Worm (Caenorhabditis elegans) whole organism, mixed stage, embryonic: ENCODE measurements around the gene C13A10.2.
A peak's percentile ranks its signal among the peaks of the same experiment; 100 is the strongest.

Source experiments
- M03D4.4 ChIP-seq: sonication (generic microtip); optimal IDR thresholded peaks from 2 replicates; lab custom pipeline; 2017; ENCODE audit warnings: mild to moderate bottlenecking, missing genetic modification characterization, missing compliant biosample characterization
- bed-3 ChIP-seq: fragments of 200-800 bp; sonication (Bioruptor generic); optimal IDR thresholded peaks from 3 replicates; lab custom pipeline; 2018; ENCODE audit warnings: mild to moderate bottlenecking, missing genetic modification characterization, moderate library complexity, missing compliant biosample characterization
- blmp-1 ChIP-seq: fragments of 150-350 bp; optimal IDR thresholded peaks from 2 replicates; lab custom pipeline; 2014; ENCODE audit warnings: missing biosample characterization, missing genetic modification characterization
- ceh-39 ChIP-seq: fragments of 150-350 bp; optimal IDR thresholded peaks from 2 replicates; lab custom pipeline; 2014; ENCODE audit warnings: missing biosample characterization, missing genetic modification characterization
- ceh-83 ChIP-seq: fragments of 200-800 bp; sonication (Bioruptor generic); optimal IDR thresholded peaks from 2 replicates; lab custom pipeline; 2018; ENCODE audit warnings: mild to moderate bottlenecking, missing genetic modification characterization, missing compliant biosample characterization
- ces-1 ChIP-seq: fragments of 150-350 bp; optimal IDR thresholded peaks from 2 replicates; lab custom pipeline; 2014; ENCODE audit warnings: missing biosample characterization, missing genetic modification reagents, missing genetic modification characterization
- cnd-1 ChIP-seq: fragments of 200-800 bp; sonication (Bioruptor generic); optimal IDR thresholded peaks from 2 replicates; lab custom pipeline; 2018; ENCODE audit warnings: mild to moderate bottlenecking, missing genetic modification characterization, missing compliant biosample characterization
- drap-1 ChIP-seq: fragments of 200-800 bp; sonication (Bioruptor generic); optimal IDR thresholded peaks from 3 replicates; lab custom pipeline; 2018; ENCODE audit warnings: mild to moderate bottlenecking, missing genetic modification characterization, missing compliant biosample characterization
- elt-1 ChIP-seq: sonication (generic microtip); optimal IDR thresholded peaks from 2 replicates; lab custom pipeline; 2017; ENCODE audit warnings: missing genetic modification characterization, mild to moderate bottlenecking, missing compliant biosample characterization, antibody characterized with exemption, moderate library complexity, borderline replicate concordance; ENCODE audit not compliant: insufficient read depth
- flh-1 ChIP-seq: fragments of 200-800 bp; sonication (Bioruptor generic); optimal IDR thresholded peaks from 2 replicates; lab custom pipeline; 2018; ENCODE audit warnings: mild to moderate bottlenecking, missing genetic modification characterization, moderate library complexity, missing compliant biosample characterization
- ham-2 ChIP-seq: fragments of 200-800 bp; sonication (Bioruptor generic); optimal IDR thresholded peaks from 2 replicates; lab custom pipeline; 2018; ENCODE audit warnings: mild to moderate bottlenecking, missing genetic modification characterization, missing compliant biosample characterization
- lin-13 ChIP-seq: fragments of 150-350 bp; optimal IDR thresholded peaks from 2 replicates; lab custom pipeline; 2014; ENCODE audit warnings: missing biosample characterization, missing genetic modification characterization
- lin-32 ChIP-seq: fragments of 200-800 bp; sonication (Bioruptor generic); optimal IDR thresholded peaks from 2 replicates; lab custom pipeline; 2018; ENCODE audit warnings: mild to moderate bottlenecking, missing genetic modification characterization, missing compliant biosample characterization
- lsy-2 ChIP-seq: fragments of 150-350 bp; optimal IDR thresholded peaks from 2 replicates; lab custom pipeline; 2014; ENCODE audit warnings: missing biosample characterization, missing genetic modification characterization
- mab-5 ChIP-seq: fragments of 150-350 bp; optimal IDR thresholded peaks from 2 replicates; lab custom pipeline; 2014; ENCODE audit warnings: missing biosample characterization, missing genetic modification characterization
- mep-1 ChIP-seq: fragments of 150-350 bp; optimal IDR thresholded peaks from 2 replicates; lab custom pipeline; 2017; ENCODE audit warnings: missing biosample characterization, missing genetic modification reagents, missing genetic modification characterization, inconsistent platforms
- mls-2 ChIP-seq: sonication (generic microtip); optimal IDR thresholded peaks from 2 replicates; lab custom pipeline; 2016; ENCODE audit warnings: mild to moderate bottlenecking, missing genetic modification characterization, moderate library complexity, missing compliant biosample characterization
- nhr-2 ChIP-seq: fragments of 150-350 bp; optimal IDR thresholded peaks from 2 replicates; lab custom pipeline; 2014; ENCODE audit warnings: missing biosample characterization, missing genetic modification characterization
- nhr-237 ChIP-seq: fragments of 150-350 bp; optimal IDR thresholded peaks from 2 replicates; lab custom pipeline; 2014; ENCODE audit warnings: missing biosample characterization, missing genetic modification characterization
- nhr-28 ChIP-seq: fragments of 150-350 bp; optimal IDR thresholded peaks from 2 replicates; lab custom pipeline; 2014; ENCODE audit warnings: missing biosample characterization, missing genetic modification characterization
- nhr-76 ChIP-seq: sonication (generic microtip); optimal IDR thresholded peaks from 2 replicates; lab custom pipeline; 2017; ENCODE audit warnings: missing biosample characterization, missing genetic modification characterization
- pha-4 ChIP-seq: fragments of 150-350 bp; optimal IDR thresholded peaks from 2 replicates; lab custom pipeline; 2018; ENCODE audit warnings: missing biosample characterization, missing genetic modification reagents, missing genetic modification characterization
- sem-2 ChIP-seq: fragments of 200-800 bp; sonication (Bioruptor generic); optimal IDR thresholded peaks from 2 replicates; lab custom pipeline; 2018; ENCODE audit warnings: mild to moderate bottlenecking, missing genetic modification characterization, missing compliant biosample characterization
- sptf-1 ChIP-seq: sonication (generic microtip); optimal IDR thresholded peaks from 2 replicates; lab custom pipeline; 2017; ENCODE audit warnings: mild to moderate bottlenecking, missing genetic modification characterization, moderate library complexity, missing compliant biosample characterization
- tbx-8 ChIP-seq: fragments of 200-800 bp; sonication (Bioruptor generic); optimal IDR thresholded peaks from 2 replicates; lab custom pipeline; 2018; ENCODE audit warnings: mild to moderate bottlenecking, missing genetic modification characterization, moderate library complexity, missing compliant biosample characterization
- unc-120 ChIP-seq: sonication (generic microtip); optimal IDR thresholded peaks from 2 replicates; lab custom pipeline; 2017; ENCODE audit warnings: missing genetic modification characterization, missing compliant biosample characterization; ENCODE audit not compliant: poor library complexity, severe bottlenecking
- unc-39 ChIP-seq: fragments of 150-350 bp; optimal IDR thresholded peaks from 2 replicates; lab custom pipeline; 2014; ENCODE audit warnings: missing biosample characterization, missing genetic modification characterization
- zip-8 ChIP-seq: fragments of 150-350 bp; optimal IDR thresholded peaks from 2 replicates; lab custom pipeline; 2014; ENCODE audit warnings: missing biosample characterization, missing genetic modification characterization
- ztf-11 ChIP-seq: fragments of 150-350 bp; optimal IDR thresholded peaks from 2 replicates; lab custom pipeline; 2014; ENCODE audit warnings: missing biosample characterization, missing genetic modification characterization

C13A10.2 gene

DNA sequence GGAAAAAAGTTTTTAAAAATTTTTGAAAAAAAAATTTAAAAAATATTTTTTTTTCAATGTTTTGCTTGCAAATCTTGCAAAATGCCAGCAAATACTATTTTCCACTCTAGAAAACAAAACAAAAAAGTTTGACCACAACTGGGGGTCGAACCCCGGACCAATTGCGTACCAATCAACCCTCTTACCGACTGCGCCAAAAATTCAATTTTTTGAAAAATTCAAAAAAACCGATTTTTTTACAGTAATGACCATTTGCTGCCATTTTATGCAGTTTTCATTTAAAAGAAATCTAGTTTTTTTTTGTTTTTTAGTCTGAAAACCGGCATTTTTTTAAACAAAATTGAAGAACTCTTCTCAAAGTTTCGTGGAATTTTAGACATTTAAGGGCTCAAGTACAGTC, 4.6 kb upstream of the C13A10.2 start:
- TF ChIP-seq nhr-237 (tag; lab: Kevin White, UChicago) = no peak
- no peak for TF ChIP-seq ces-1
- TF ChIP-seq sptf-1 = no peak
- TF ChIP-seq ham-2 = no peak
- no peak for TF ChIP-seq nhr-2 (tag; lab: Kevin White, UChicago)
- TF ChIP-seq zip-8 = no peak
- no peak for TF ChIP-seq lin-13 (tag; lab: Kevin White, UChicago)
- no peak for TF ChIP-seq lsy-2
- no peak for TF ChIP-seq mab-5 (tag; lab: Kevin White, UChicago)
- no peak for TF ChIP-seq mls-2 (tag; lab: Kevin White, UChicago)
- TF ChIP-seq blmp-1 = no peak
- no peak for TF ChIP-seq ceh-39 (tag; lab: Kevin White, UChicago)
- no peak for TF ChIP-seq M03D4.4 (tag; lab: Kevin White, UChicago)
- TF ChIP-seq nhr-28 (tag; lab: Kevin White, UChicago) = no peak
- no peak for TF ChIP-seq pha-4 (tag; lab: Kevin White, UChicago)
- TF ChIP-seq flh-1 = no peak
- TF ChIP-seq nhr-76 (tag; lab: Kevin White, UChicago) = no peak

DNA sequence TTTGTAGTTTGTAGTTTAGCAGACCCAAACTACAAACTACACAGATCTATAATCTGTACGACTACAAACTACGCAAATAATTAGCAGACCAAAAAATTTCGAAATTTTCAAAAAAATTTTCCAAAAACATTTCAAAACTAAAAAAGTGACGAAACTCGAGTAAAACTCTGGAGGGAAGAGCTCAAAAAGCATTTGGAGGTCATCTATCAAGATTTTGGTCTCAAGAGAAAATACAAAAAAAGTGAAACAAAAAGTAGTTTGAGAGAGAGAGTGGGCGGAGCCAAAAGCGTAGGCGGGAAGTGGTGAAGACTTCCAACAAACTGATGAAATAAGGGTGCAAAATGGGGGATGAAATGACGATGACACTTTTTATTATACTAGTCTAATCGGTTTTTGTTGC, 2.5 kb upstream of the C13A10.2 start:
- TF ChIP-seq sptf-1 = no peak
- no peak for TF ChIP-seq pha-4 (tag; lab: Kevin White, UChicago)
- no peak for TF ChIP-seq drap-1 (GFP tag; lab: Kevin White, UChicago)
- no peak for TF ChIP-seq mab-5 (tag; lab: Kevin White, UChicago)
- no peak for TF ChIP-seq lin-32 (GFP tag; lab: Kevin White, UChicago)
- TF ChIP-seq lsy-2 = no peak
- no peak for TF ChIP-seq nhr-2 (tag; lab: Kevin White, UChicago)
- TF ChIP-seq zip-8 = no peak
- TF ChIP-seq flh-1 = no peak
- TF ChIP-seq cnd-1 (tag; lab: Kevin White, UChicago) = no peak
- no peak for TF ChIP-seq mls-2 (tag; lab: Kevin White, UChicago)

DNA sequence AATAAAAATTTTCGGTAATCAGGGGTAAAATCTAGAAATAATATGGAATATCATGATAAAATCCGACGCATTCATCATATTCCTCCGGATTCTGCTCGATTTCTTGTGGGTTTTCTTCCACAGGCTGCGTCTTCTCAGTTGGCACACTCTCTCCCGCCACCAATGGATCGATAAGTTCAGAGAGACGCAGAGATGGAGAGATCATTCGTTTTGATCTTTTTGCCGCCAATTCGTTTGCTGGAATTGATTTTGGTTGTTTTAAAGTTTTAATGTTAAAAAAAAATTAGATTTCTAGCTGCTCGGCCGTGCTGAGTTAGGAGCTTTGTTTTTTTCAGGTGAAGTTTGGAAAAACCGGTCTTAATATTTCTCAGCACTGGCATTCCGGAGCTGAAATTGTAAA, 543 bp downstream of the C13A10.2 start:
- no peak for TF ChIP-seq unc-120
- TF ChIP-seq nhr-76 (tag; lab: Kevin White, UChicago) = no peak
- TF ChIP-seq, all 35 proteins: peak for 0

DNA sequence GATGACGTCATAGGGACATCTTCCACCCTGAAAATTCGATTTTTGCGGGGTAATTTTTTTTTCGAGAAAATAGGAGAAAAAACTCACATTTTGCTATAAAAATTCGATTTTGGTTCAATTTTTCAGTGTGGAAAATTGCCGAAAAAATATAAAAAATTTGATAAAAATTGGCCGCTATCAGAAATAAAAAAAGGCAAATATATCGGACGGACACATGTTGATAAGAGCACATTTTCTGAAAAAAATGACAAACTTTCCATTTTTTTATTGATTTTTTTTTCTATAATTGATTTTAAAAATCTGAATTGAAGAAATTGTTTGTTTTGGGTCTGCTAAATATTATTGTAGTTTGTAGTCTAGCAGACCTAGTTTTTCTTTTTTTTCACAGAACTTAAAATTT, 2.3 kb downstream of the C13A10.2 start, which contains the start of gene C13A10.1:
Gene C13A10.1 (minus strand): TSS at position 170 of the 400 bp plus-strand sequence.
- TF ChIP-seq flh-1 = no peak
- TF ChIP-seq bed-3 (GFP tag; lab: Kevin White, UChicago) = no peak
- no peak for TF ChIP-seq ztf-11 (tag; lab: Kevin White, UChicago)
- no peak for TF ChIP-seq nhr-2 (tag; lab: Kevin White, UChicago)
- no peak for TF ChIP-seq drap-1 (GFP tag; lab: Kevin White, UChicago)
- no peak for TF ChIP-seq ceh-83 (GFP tag; lab: Kevin White, UChicago)
- TF ChIP-seq unc-39 (tag; lab: Kevin White, UChicago) = no peak
- TF ChIP-seq elt-1 (tag; lab: Kevin White, UChicago) = no peak
- no peak for TF ChIP-seq sem-2 (GFP tag; lab: Kevin White, UChicago)
- TF ChIP-seq tbx-8 (GFP tag; lab: Kevin White, UChicago) = no peak
- no peak for TF ChIP-seq blmp-1
- TF ChIP-seq mep-1 (tag; lab: Kevin White, UChicago) = no peak
- no peak for TF ChIP-seq M03D4.4 (tag; lab: Kevin White, UChicago)
- TF ChIP-seq lin-32 (GFP tag; lab: Kevin White, UChicago) = no peak

- TF ChIP-seq drap-1 (GFP tag; lab: Kevin White, UChicago) (no peak), ces-1 (peak; percentile 71)
Observed at ce11 chrII:1344524-1345119, 13.2 kb downstream of the C13A10.2 start.

DNA sequence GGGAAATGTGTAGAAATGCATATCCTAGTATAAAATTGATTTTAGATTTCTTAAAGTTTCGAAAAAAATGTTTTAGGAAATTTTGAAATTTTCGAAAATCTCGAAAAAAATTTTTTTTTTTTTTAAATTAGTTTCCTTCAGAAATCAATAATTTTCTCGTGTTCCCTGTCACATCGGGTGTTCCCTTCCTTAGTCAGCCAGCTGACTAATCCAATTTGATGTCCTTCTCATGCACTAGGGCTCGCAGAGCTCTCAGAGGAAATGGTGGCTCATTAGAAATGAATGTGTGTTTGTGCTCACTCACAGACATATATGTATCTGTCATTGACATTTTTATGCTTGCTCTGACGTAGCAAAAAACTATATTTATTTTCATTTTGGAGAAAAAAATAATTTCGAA, 14.1 kb downstream of the C13A10.2 start:
- TF ChIP-seq pha-4 (tag; lab: Kevin White, UChicago) (no peak), lsy-2 (no peak), blmp-1 (no peak), ces-1 (peak; percentile 94), unc-120 (no peak)
